Fruit fly (Drosophila melanogaster): ENCODE results near the gene eRF1.

Gene eRF1

DNA sequence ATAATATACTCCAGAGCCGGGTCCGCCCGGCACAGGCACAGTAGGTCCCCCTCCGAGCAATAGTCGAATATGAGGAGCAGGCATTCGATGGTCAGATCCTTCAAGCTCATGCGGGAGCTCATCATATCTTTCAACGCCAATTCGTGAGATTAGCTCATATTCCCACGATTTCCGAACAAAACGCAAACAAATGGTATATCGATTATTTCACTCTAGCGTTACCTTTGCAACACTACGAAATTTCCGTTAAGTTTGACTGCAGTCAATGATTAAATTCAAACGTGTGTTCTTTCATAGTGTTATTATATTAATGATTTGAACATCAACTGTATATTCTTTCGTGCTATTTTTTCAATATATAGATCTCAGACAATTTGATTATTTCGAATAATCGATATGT, 45.2 kb downstream of the eRF1 start, which contains the start of gene CG33969 (continued):
- TF ChIP-seq hkb (optimal IDR thresholded peaks at IDR 0.05) (no peak), hkb (GFP tag; IDR thresholded peaks at IDR 0.05) (no peak), toy (GFP tag; IDR thresholded peaks at IDR 0.05) (no peak), ranshi (GFP tag; IDR thresholded peaks at IDR 0.05) (no peak), sug (tag; optimal IDR thresholded peaks at IDR 0.05) (peak; percentile 2), CG9932 (GFP tag; IDR thresholded peaks at IDR 0.05) (no peak), CG2120 (GFP tag; optimal IDR thresholded peaks at IDR 0.05) (peak; percentile 16), Bteb2 (GFP tag; optimal IDR thresholded peaks at IDR 0.05) (no peak), CG3407 (GFP tag; optimal IDR thresholded peaks at IDR 0.05) (no peak), unc-4 (GFP tag; IDR thresholded peaks at IDR 0.05; ENCODE audit: partially characterized antibody) (no peak), CrebB (tag; optimal IDR thresholded peaks at IDR 0.05) (no peak), CoRest (tag; optimal IDR thresholded peaks at IDR 0.05) (no peak), wor (GFP tag; IDR thresholded peaks at IDR 0.05) (no peak), Dek (tag; optimal IDR thresholded peaks at IDR 0.05) (no peak), Six4 (GFP tag; optimal IDR thresholded peaks at IDR 0.05) (no peak), Mes4 (GFP tag; optimal IDR thresholded peaks at IDR 0.05) (no peak), CG13624 (GFP tag; optimal IDR thresholded peaks at IDR 0.05) (no peak), NfI (GFP tag; optimal IDR thresholded peaks at IDR 0.05) (no peak), CG11723 (GFP tag; optimal IDR thresholded peaks at IDR 0.05) (no peak), lab (GFP tag; optimal IDR thresholded peaks at IDR 0.05) (peak; percentile 3), CG33557 (GFP tag; optimal IDR thresholded peaks at IDR 0.05) (no peak), CG15514 (GFP tag; optimal IDR thresholded peaks at IDR 0.05) (peak; percentile 42), hth (optimal IDR thresholded peaks at IDR 0.05) (no peak), aop (GFP tag; IDR thresholded peaks at IDR 0.05) (no peak), gsb (GFP tag; IDR thresholded peaks at IDR 0.05) (no peak), E2f1 (GFP tag; IDR thresholded peaks at IDR 0.05) (no peak), CG10321 (GFP tag; IDR thresholded peaks at IDR 0.05) (no peak), gfzf (GFP tag; optimal IDR thresholded peaks at IDR 0.05) (peak; percentile 29), cato (GFP tag; optimal IDR thresholded peaks at IDR 0.05; ENCODE audit: borderline replicate concordance) (no peak), Nf-YA (GFP tag; IDR thresholded peaks at IDR 0.05) (no peak), Atf-2 (GFP tag; optimal IDR thresholded peaks at IDR 0.05) (no peak), lola (GFP tag; optimal IDR thresholded peaks at IDR 0.05) (no peak), CG6854 (GFP tag; optimal IDR thresholded peaks at IDR 0.05) (no peak), az2 (GFP tag; optimal IDR thresholded peaks at IDR 0.05) (no peak), Fer1 (GFP tag; optimal IDR thresholded peaks at IDR 0.05) (no peak), pzg (GFP tag; optimal IDR thresholded peaks at IDR 0.05) (peak; percentile 47), CG7928 (GFP tag; optimal IDR thresholded peaks at IDR 0.05) (no peak), HmgZ (tag; optimal IDR thresholded peaks at IDR 0.05) (peak; percentile 28), CG8281 (tag; optimal IDR thresholded peaks at IDR 0.05) (no peak), Eip74EF (GFP tag; optimal IDR thresholded peaks at IDR 0.05) (no peak), CG12155 (GFP tag; optimal IDR thresholded peaks at IDR 0.05) (no peak), Abd-B (GFP tag; optimal IDR thresholded peaks at IDR 0.05) (no peak), tap (tag; optimal IDR thresholded peaks at IDR 0.05) (no peak), CG11085 (GFP tag; IDR thresholded peaks at IDR 0.05) (no peak), Atf6 (GFP tag; IDR thresholded peaks at IDR 0.05) (no peak), CG7963 (GFP tag; IDR thresholded peaks at IDR 0.05; ENCODE audit: partially characterized antibody) (no peak), CG9876 (GFP tag; optimal IDR thresholded peaks at IDR 0.05) (no peak), CG12769 (tag; optimal IDR thresholded peaks at IDR 0.05) (no peak), CG34422 (GFP tag; IDR thresholded peaks at IDR 0.05) (no peak), CG8765 (GFP tag; IDR thresholded peaks at IDR 0.05) (no peak), knrl (GFP tag; IDR thresholded peaks at IDR 0.05; ENCODE audit: partially characterized antibody) (no peak), CG10462 (GFP tag; optimal IDR thresholded peaks at IDR 0.05) (no peak)

Measured in whole organism, embryonic.